Worm (Caenorhabditis elegans) whole organism, late embryonic: ENCODE data around the gene cmd-1.

ENCODE experiments used
- K09A11.1 ChIP-seq: sonication (generic microtip); optimal IDR thresholded peaks from 2 replicates; lab custom pipeline; 2017; ENCODE audit warnings: antibody characterized with exemption, mild to moderate bottlenecking, missing genetic modification characterization, missing compliant biosample characterization; ENCODE audit not compliant: insufficient read depth
- ama-1 ChIP-seq: fragments of 150-350 bp; optimal IDR thresholded peaks from 2 replicates; lab custom pipeline; 2014
- dve-1 ChIP-seq: sonication (generic microtip); optimal IDR thresholded peaks from 2 replicates; lab custom pipeline; 2017; ENCODE audit warnings: antibody characterized with exemption, mild to moderate bottlenecking, missing genetic modification characterization, missing compliant biosample characterization
- fkh-10 ChIP-seq: fragments of 150-350 bp; optimal IDR thresholded peaks from 2 replicates; lab custom pipeline; 2014; ENCODE audit warnings: missing biosample characterization, missing genetic modification reagents, missing genetic modification characterization
- fkh-6 ChIP-seq: sonication (generic microtip); optimal IDR thresholded peaks from 2 replicates; lab custom pipeline; 2016; ENCODE audit warnings: missing genetic modification characterization, missing compliant biosample characterization
- nfya-1 ChIP-seq: sonication (generic microtip); optimal IDR thresholded peaks from 2 replicates; lab custom pipeline; 2017; ENCODE audit warnings: missing genetic modification characterization, mild to moderate bottlenecking, missing compliant biosample characterization, antibody characterized with exemption, moderate library complexity
- nhr-11 ChIP-seq: fragments of 150-350 bp; optimal IDR thresholded peaks from 2 replicates; lab custom pipeline; 2014; ENCODE audit warnings: missing biosample characterization, missing genetic modification characterization
- nhr-232 ChIP-seq: sonication (generic microtip); optimal IDR thresholded peaks from 2 replicates; lab custom pipeline; 2016; ENCODE audit warnings: missing genetic modification characterization, missing compliant biosample characterization
- pha-2 ChIP-seq: sonication (generic microtip); optimal IDR thresholded peaks from 2 replicates; lab custom pipeline; 2017; ENCODE audit warnings: mild to moderate bottlenecking, missing genetic modification characterization, missing compliant biosample characterization
- pha-4 ChIP-seq: fragments of 150-350 bp; optimal IDR thresholded peaks from 2 replicates; lab custom pipeline; 2018; ENCODE audit warnings: missing biosample characterization, missing genetic modification reagents, missing genetic modification characterization
- pqm-1 ChIP-seq: sonication (generic microtip); optimal IDR thresholded peaks from 2 replicates; lab custom pipeline; 2016; ENCODE audit warnings: missing genetic modification characterization, missing compliant biosample characterization
- pros-1 ChIP-seq: fragments of 150-350 bp; optimal IDR thresholded peaks from 2 replicates; lab custom pipeline; 2014; ENCODE audit warnings: missing biosample characterization, missing genetic modification reagents, missing genetic modification characterization
- ref-2 ChIP-seq: sonication (generic microtip); optimal IDR thresholded peaks from 2 replicates; lab custom pipeline; 2016; ENCODE audit warnings: missing genetic modification characterization, missing compliant biosample characterization
- rnt-1 ChIP-seq: sonication (generic microtip); optimal IDR thresholded peaks from 2 replicates; lab custom pipeline; 2016; ENCODE audit warnings: missing genetic modification characterization, missing compliant biosample characterization

DNA sequence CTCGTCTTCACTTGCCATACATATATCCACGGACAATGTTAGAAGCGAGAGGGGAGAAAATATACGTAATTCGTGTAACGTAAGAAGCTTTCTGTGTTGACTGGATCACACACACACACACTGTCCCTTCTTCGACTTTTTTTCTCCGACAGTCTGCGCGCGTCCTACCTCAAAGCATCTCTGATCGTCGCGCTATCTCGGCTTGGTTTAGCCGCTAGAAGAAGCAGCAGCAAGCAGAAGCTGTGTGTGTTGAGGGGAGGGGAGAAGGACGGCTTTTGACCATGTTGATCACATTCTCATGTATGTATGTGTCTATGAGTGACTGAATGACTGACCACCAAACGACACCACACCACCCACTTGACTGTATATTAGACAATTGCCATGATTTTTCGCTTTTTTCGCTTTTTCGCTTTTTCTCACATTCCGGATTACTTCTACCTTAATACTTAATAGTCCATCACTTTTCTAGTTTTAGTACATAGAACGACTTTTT is 8.2 kb downstream of the cmd-1 start, which contains the start of gene T21H3.5:
- no peak for TF ChIP-seq pha-4 (tag; lab: Kevin White, UChicago)
- TF ChIP-seq pqm-1 (tag; lab: Kevin White, UChicago): no peak
- TF ChIP-seq rnt-1 (tag; lab: Kevin White, UChicago): no peak
- no peak for TF ChIP-seq pha-2 (tag; lab: Kevin White, UChicago)
- TF ChIP-seq ref-2: no peak
- TF ChIP-seq fkh-10 (GFP tag; lab: Kevin White, UChicago): no peak
- no peak for TF ChIP-seq K09A11.1 (tag; lab: Kevin White, UChicago)
- TF ChIP-seq ama-1 (lab: Kevin White, UChicago): no peak
- TF ChIP-seq dve-1 (tag; lab: Kevin White, UChicago): no peak
- TF ChIP-seq nfya-1 (tag; lab: Kevin White, UChicago): no peak
- TF ChIP-seq nhr-11: no peak
- TF ChIP-seq nhr-232 (tag; lab: Kevin White, UChicago): no peak
- no peak for TF ChIP-seq fkh-6 (tag; lab: Kevin White, UChicago)
- TF ChIP-seq pros-1 (tag; lab: Kevin White, UChicago): no peak
